Worm (Caenorhabditis elegans) whole organism, L4 larva: ENCODE data around the gene lias-1.

ENCODE experiments used
- ctbp-1 ChIP-seq: fragments of 200-800 bp; sonication (Bioruptor generic); IDR thresholded peaks from 2 replicates; pipeline ENCODE4 v1.3.6; 2022; ENCODE audit warnings: missing genetic modification reagents, missing genetic modification characterization, missing compliant biosample characterization
- unc-39 ChIP-seq: sonication (generic microtip); optimal IDR thresholded peaks from 2 replicates; lab custom pipeline; 2017; ENCODE audit warnings: missing biosample characterization, missing genetic modification characterization

- no peak for TF ChIP-seq ctbp-1 (GFP tag; lab: Robert Waterston, UW)
- TF ChIP-seq unc-39 (tag; lab: Kevin White, UChicago) = no peak
These were observed 36.2 kb upstream of the lias-1 start for ce11 chrIII:3541093-3541492.
